Worm (Caenorhabditis elegans): ENCODE measurements around the gene nhr-221.

DNA sequence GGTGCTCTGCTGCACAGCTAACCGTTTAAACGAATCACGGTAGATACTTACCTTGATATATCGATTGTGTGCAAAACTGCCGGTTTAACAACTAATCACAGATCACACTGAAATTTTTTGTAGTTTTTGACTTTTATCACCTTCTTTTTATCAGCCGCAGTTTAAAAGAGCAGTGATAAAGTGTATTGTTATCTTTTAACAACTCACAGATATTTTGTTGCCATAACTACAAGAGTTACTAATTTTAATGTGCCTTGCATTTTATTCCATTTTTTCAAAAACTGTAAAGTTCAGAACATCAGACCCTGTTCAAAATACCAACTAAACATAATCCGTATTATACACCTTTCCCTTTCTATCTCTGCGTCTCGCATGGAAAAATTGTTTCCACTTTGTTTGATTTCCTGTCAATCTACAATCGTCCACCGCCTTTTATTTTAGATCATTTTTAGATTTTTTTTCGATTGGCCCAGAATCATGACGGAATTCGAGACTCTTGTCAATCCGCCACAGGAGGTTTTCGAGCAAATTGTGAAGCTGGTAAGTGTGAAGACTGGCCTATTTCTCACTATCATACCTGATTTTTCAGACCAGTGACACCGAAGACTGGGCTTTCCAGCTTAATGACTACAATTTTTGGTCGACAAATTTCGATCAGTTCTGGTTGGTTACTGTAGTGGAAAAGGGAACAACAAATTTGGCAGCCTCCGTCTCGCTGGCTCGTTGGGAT, 17.7 kb upstream of the nhr-221 start, which contains the start of gene T24A6.20:
- TF ChIP-seq pqm-1 (tag; optimal IDR thresholded peaks at IDR 0.05) (peak; percentile 17), ztf-4 (tag; optimal IDR thresholded peaks at IDR 0.05) (no peak), daf-12 (tag; optimal IDR thresholded peaks at IDR 0.05) (no peak), nhr-12 (tag; optimal IDR thresholded peaks at IDR 0.05) (no peak), fkh-10 (GFP tag; optimal IDR thresholded peaks at IDR 0.05) (no peak), lin-39 (tag; optimal IDR thresholded peaks at IDR 0.05) (no peak), nhr-77 (tag; optimal IDR thresholded peaks at IDR 0.05) (no peak), jun-1 (tag; optimal IDR thresholded peaks at IDR 0.05) (no peak), unc-62 (GFP tag; optimal IDR thresholded peaks at IDR 0.05) (no peak), nhr-237 (tag; optimal IDR thresholded peaks at IDR 0.05) (no peak), sea-2 (GFP tag; optimal IDR thresholded peaks at IDR 0.05) (no peak), mdl-1 (tag; optimal IDR thresholded peaks at IDR 0.05) (no peak), snpc-4 (tag; optimal IDR thresholded peaks at IDR 0.05) (no peak), fos-1 (tag; optimal IDR thresholded peaks at IDR 0.05) (no peak)

Measured in whole organism, L3 larva.